Fruit fly (Drosophila melanogaster) whole organism, embryonic: Measurements from ENCODE around the gene mon2.
A peak's percentile ranks its signal among the peaks of the same experiment; 100 is the strongest.

ENCODE experiments used
- Atf6 ChIP-seq: fragments of 200-800 bp; sonication (Bioruptor generic); IDR thresholded peaks from 2 replicates; pipeline ENCODE4 v1.3.6; 2022; ENCODE audit warnings: missing biosample characterization, missing genetic modification characterization
- B-H1 ChIP-seq: fragments of 200-800 bp; sonication (Bioruptor generic); IDR thresholded peaks from 3 replicates; pipeline ENCODE4 v1.3.6; 2022; ENCODE audit warnings: missing biosample characterization, missing genetic modification characterization
- Bdp1 ChIP-seq: fragments of 200-800 bp; sonication (Bioruptor generic); optimal IDR thresholded peaks from 3 replicates; lab custom pipeline; 2016; ENCODE audit warnings: missing biosample characterization, missing genetic modification characterization
- CG10654 ChIP-seq: fragments of 200-800 bp; sonication (Bioruptor generic); optimal IDR thresholded peaks from 2 replicates; lab custom pipeline; 2016; ENCODE audit warnings: missing biosample characterization, missing genetic modification characterization
- CG11398 ChIP-seq: fragments of 200-800 bp; sonication (Bioruptor generic); optimal IDR thresholded peaks from 2 replicates; lab custom pipeline; 2016; ENCODE audit warnings: missing biosample characterization, missing genetic modification characterization
- CG12219 ChIP-seq: fragments of 200-800 bp; sonication (Bioruptor generic); optimal IDR thresholded peaks from 3 replicates; lab custom pipeline; 2018; ENCODE audit warnings: missing biosample characterization, mild to moderate bottlenecking, missing genetic modification characterization
- CG12659 ChIP-seq: fragments of 200-800 bp; sonication (Bioruptor generic); optimal IDR thresholded peaks from 3 replicates; lab custom pipeline; 2017; ENCODE audit warnings: mild to moderate bottlenecking, missing biosample characterization, missing genetic modification reagents, missing genetic modification characterization
- CG15269 ChIP-seq: fragments of 200-800 bp; sonication (Bioruptor generic); optimal IDR thresholded peaks from 2 replicates; lab custom pipeline; 2018; ENCODE audit warnings: missing biosample characterization, mild to moderate bottlenecking, missing genetic modification characterization, moderate library complexity
- CG15479 ChIP-seq: fragments of 200-800 bp; sonication (Bioruptor generic); optimal IDR thresholded peaks from 3 replicates; lab custom pipeline; 2019; ENCODE audit warnings: missing biosample characterization, mild to moderate bottlenecking, missing genetic modification characterization, moderate library complexity
- CG15696 ChIP-seq: fragments of 200-800 bp; sonication (Bioruptor generic); optimal IDR thresholded peaks from 2 replicates; lab custom pipeline; 2019; ENCODE audit warnings: missing biosample characterization, mild to moderate bottlenecking, missing genetic modification characterization, moderate library complexity
- CG16815 ChIP-seq: fragments of 200-800 bp; sonication (Bioruptor generic); optimal IDR thresholded peaks from 3 replicates; lab custom pipeline; 2017; ENCODE audit warnings: missing biosample characterization, mild to moderate bottlenecking, missing genetic modification characterization
- CG17328 ChIP-seq: fragments of 200-800 bp; sonication (Bioruptor generic); IDR thresholded peaks from 2 replicates; pipeline ENCODE4 v1.3.6; 2022; ENCODE audit warnings: missing biosample characterization, missing genetic modification characterization
- CG17359 ChIP-seq: fragments of 200-800 bp; sonication (Bioruptor generic); optimal IDR thresholded peaks from 3 replicates; lab custom pipeline; 2018; ENCODE audit warnings: missing biosample characterization, mild to moderate bottlenecking, missing genetic modification characterization, moderate library complexity
- CG18619 ChIP-seq: fragments of 200-800 bp; sonication (Bioruptor generic); optimal IDR thresholded peaks from 3 replicates; lab custom pipeline; 2017; ENCODE audit warnings: missing biosample characterization, mild to moderate bottlenecking, missing genetic modification characterization
- CG2678 ChIP-seq: fragments of 200-800 bp; sonication (Bioruptor generic); optimal IDR thresholded peaks from 3 replicates; lab custom pipeline; 2019; ENCODE audit warnings: missing biosample characterization, mild to moderate bottlenecking, missing genetic modification characterization, moderate library complexity
- CG3065 ChIP-seq: fragments of 200-800 bp; sonication (Bioruptor generic); optimal IDR thresholded peaks from 2 replicates; lab custom pipeline; 2016; ENCODE audit warnings: missing biosample characterization, missing genetic modification characterization
- CG34224 ChIP-seq: fragments of 200-800 bp; sonication (Bioruptor generic); IDR thresholded peaks from 3 replicates; pipeline ENCODE4 v1.3.6; 2022; ENCODE audit warnings: missing biosample characterization, missing genetic modification characterization; ENCODE audit not compliant: partially characterized antibody
- CG42726 ChIP-seq: fragments of 200-800 bp; sonication (Bioruptor generic); IDR thresholded peaks from 2 replicates; pipeline ENCODE4 v1.3.6; 2022; ENCODE audit warnings: missing biosample characterization, missing genetic modification characterization; ENCODE audit not compliant: partially characterized antibody
- CG4730 ChIP-seq: fragments of 200-800 bp; sonication (Bioruptor generic); IDR thresholded peaks from 2 replicates; pipeline ENCODE4 v1.3.6; 2022; ENCODE audit warnings: missing biosample characterization, missing genetic modification characterization
- CG4854 ChIP-seq: fragments of 200-800 bp; sonication (Bioruptor generic); optimal IDR thresholded peaks from 2 replicates; lab custom pipeline; 2016; ENCODE audit warnings: missing biosample characterization, missing genetic modification characterization, inconsistent platforms
- CG8290 ChIP-seq, 3 experiments: fragments of 200-800 bp; sonication (Bioruptor generic); optimal IDR thresholded peaks; 2 replicates each; lab custom pipeline; 2016 to 2019; ENCODE audit warnings: missing biosample characterization in 3 of 3, missing genetic modification characterization in 3 of 3, mild to moderate bottlenecking in 2 of 3, moderate library complexity in 1 of 3
- CG8765 ChIP-seq: fragments of 200-800 bp; sonication (Bioruptor generic); IDR thresholded peaks from 2 replicates; pipeline ENCODE4 v1.3.6; 2022; ENCODE audit warnings: missing biosample characterization, missing genetic modification characterization
- Dll ChIP-seq: fragments of 200-800 bp; sonication (Bioruptor generic); IDR thresholded peaks from 4 replicates; pipeline ENCODE4 v1.3.6; 2022; ENCODE audit warnings: missing biosample characterization, missing genetic modification characterization; ENCODE audit not compliant: partially characterized antibody
- Gug ChIP-seq: fragments of 200-800 bp; sonication (Bioruptor generic); IDR thresholded peaks from 4 replicates; pipeline ENCODE4 v1.3.6; 2022; ENCODE audit warnings: missing biosample characterization, missing genetic modification characterization
- HLH3B ChIP-seq: fragments of 200-800 bp; sonication (Bioruptor generic); IDR thresholded peaks from 2 replicates; pipeline ENCODE4 v1.3.6; 2022; ENCODE audit warnings: missing biosample characterization, missing genetic modification characterization
- Hr51 ChIP-seq, 2 experiments: fragments of 200-800 bp; sonication (Bioruptor generic); optimal IDR thresholded peaks; 2 replicates in 1 of 2; 3 replicates in 1 of 2; lab custom pipeline; 2016 to 2018; ENCODE audit warnings: missing biosample characterization in 2 of 2, missing genetic modification characterization in 2 of 2, mild to moderate bottlenecking in 1 of 2, moderate library complexity in 1 of 2
- Optix ChIP-seq: fragments of 200-800 bp; sonication (Bioruptor generic); IDR thresholded peaks from 3 replicates; pipeline ENCODE4 v1.3.6; 2022; ENCODE audit warnings: missing biosample characterization, missing genetic modification characterization
- Rfx ChIP-seq: fragments of 200-800 bp; sonication (Bioruptor generic); IDR thresholded peaks from 2 replicates; pipeline ENCODE4 v1.3.6; 2022; ENCODE audit warnings: missing biosample characterization, missing genetic modification characterization
- ase ChIP-seq: fragments of 200-800 bp; sonication (Bioruptor generic); IDR thresholded peaks from 3 replicates; pipeline ENCODE4 v1.3.6; 2022; ENCODE audit warnings: missing biosample characterization, missing genetic modification characterization
- bab2 ChIP-seq: fragments of 200-800 bp; sonication (Bioruptor generic); optimal IDR thresholded peaks from 2 replicates; lab custom pipeline; 2016; ENCODE audit warnings: missing biosample characterization, missing genetic modification characterization
- fd3F ChIP-seq: fragments of 200-800 bp; sonication (Bioruptor generic); optimal IDR thresholded peaks from 2 replicates; lab custom pipeline; 2018; ENCODE audit warnings: missing biosample characterization, mild to moderate bottlenecking, missing genetic modification characterization, moderate library complexity
- fd96Cb ChIP-seq: fragments of 200-800 bp; sonication (Bioruptor generic); optimal IDR thresholded peaks from 2 replicates; lab custom pipeline; 2018; ENCODE audit warnings: missing biosample characterization, mild to moderate bottlenecking, missing genetic modification characterization, moderate library complexity
- gfzf ChIP-seq: fragments of 200-800 bp; sonication (Bioruptor generic); optimal IDR thresholded peaks from 2 replicates; lab custom pipeline; 2016; ENCODE audit warnings: missing biosample characterization, mild to moderate bottlenecking, missing genetic modification characterization, moderate library complexity
- insv ChIP-seq, 2 experiments: fragments of 200-800 bp; sonication (Bioruptor generic); optimal IDR thresholded peaks; 3 replicates each; lab custom pipeline; 2016 to 2018; ENCODE audit warnings: missing biosample characterization in 2 of 2, missing genetic modification characterization in 2 of 2
- lab ChIP-seq: fragments of 200-800 bp; sonication (Bioruptor generic); optimal IDR thresholded peaks from 3 replicates; lab custom pipeline; 2017; ENCODE audit warnings: missing biosample characterization, missing genetic modification characterization, mild to moderate bottlenecking, moderate library complexity, missing genetic modification reagents
- lilli ChIP-seq: fragments of 200-800 bp; sonication (Bioruptor generic); optimal IDR thresholded peaks from 3 replicates; lab custom pipeline; 2016; ENCODE audit warnings: missing biosample characterization, missing genetic modification characterization
- nau ChIP-seq: fragments of 200-800 bp; sonication (Bioruptor generic); optimal IDR thresholded peaks from 3 replicates; lab custom pipeline; 2017; ENCODE audit warnings: missing biosample characterization, mild to moderate bottlenecking, missing genetic modification characterization, missing genetic modification reagents
- nerfin-2 ChIP-seq: fragments of 200-800 bp; sonication (Bioruptor generic); IDR thresholded peaks from 2 replicates; pipeline ENCODE4 v1.3.6; 2022; ENCODE audit warnings: missing biosample characterization, missing genetic modification characterization; ENCODE audit not compliant: partially characterized antibody
- nom ChIP-seq: fragments of 200-800 bp; sonication (Bioruptor generic); optimal IDR thresholded peaks from 2 replicates; lab custom pipeline; 2017; ENCODE audit warnings: missing biosample characterization, missing genetic modification characterization, mild to moderate bottlenecking, moderate library complexity, missing genetic modification reagents
- onecut ChIP-seq: fragments of 200-800 bp; sonication (Bioruptor generic); IDR thresholded peaks from 2 replicates; pipeline ENCODE4 v1.3.6; 2022; ENCODE audit warnings: missing biosample characterization, missing genetic modification characterization
- pan ChIP-seq, 4 experiments: fragments of >200 bp in 3 of 4; fragments of 200-800 bp in 1 of 4; sonication (Bioruptor generic) in 1 of 4; optimal IDR thresholded peaks in 3 of 4; IDR thresholded peaks in 1 of 4; 2 replicates each; pipeline versions ENCODE4 v1.3.6 to Lab custom; 2017 to 2022; ENCODE audit warnings: missing biosample characterization in 2 of 4, missing genetic modification characterization in 2 of 4, mixed read lengths in 1 of 4
- peb ChIP-seq: fragments of 200-800 bp; sonication (Bioruptor generic); IDR thresholded peaks from 2 replicates; pipeline ENCODE4 v1.3.6; 2022; ENCODE audit warnings: missing biosample characterization, missing genetic modification characterization
- pita ChIP-seq: fragments of 200-800 bp; sonication (Bioruptor generic); optimal IDR thresholded peaks from 2 replicates; lab custom pipeline; 2017; ENCODE audit warnings: missing biosample characterization, mild to moderate bottlenecking, missing genetic modification characterization
- pzg ChIP-seq: fragments of 200-800 bp; sonication (Bioruptor generic); optimal IDR thresholded peaks from 3 replicates; lab custom pipeline; 2018; ENCODE audit warnings: missing biosample characterization, mild to moderate bottlenecking, missing genetic modification characterization, moderate library complexity
- ranshi ChIP-seq: fragments of 200-800 bp; sonication (Bioruptor generic); IDR thresholded peaks from 2 replicates; pipeline ENCODE4 v1.3.6; 2022; ENCODE audit warnings: missing biosample characterization, missing genetic modification characterization
- sr ChIP-seq: fragments of 200-800 bp; sonication (Bioruptor generic); IDR thresholded peaks from 3 replicates; pipeline ENCODE4 v1.3.6; 2022; ENCODE audit warnings: missing biosample characterization, missing genetic modification characterization
- trh ChIP-seq: fragments of 200-800 bp; sonication (Bioruptor generic); optimal IDR thresholded peaks from 2 replicates; lab custom pipeline; 2016; ENCODE audit warnings: missing biosample characterization, missing genetic modification characterization
- unc-4 ChIP-seq: fragments of 200-800 bp; sonication (Bioruptor generic); IDR thresholded peaks from 2 replicates; pipeline ENCODE4 v1.3.6; 2022; ENCODE audit warnings: missing biosample characterization, missing genetic modification characterization; ENCODE audit not compliant: partially characterized antibody

mon2 gene

dm6 chr2L:8086736-8087467 is 36.9 kb downstream of the mon2 start (continued):
- no peak for TF ChIP-seq ranshi (GFP tag; lab: Robert Waterston, UW)
- no peak for TF ChIP-seq lab
- TF ChIP-seq CG12219 (GFP tag; lab: Kevin White, UChicago), result no peak
- no peak for TF ChIP-seq CG15479
- TF ChIP-seq B-H1 (GFP tag; lab: Robert Waterston, UW), result no peak
- no peak for TF ChIP-seq CG8765
- no peak for TF ChIP-seq Optix (GFP tag; lab: Robert Waterston, UW)
- peak; percentile 33 for TF ChIP-seq CG12659 (GFP tag; lab: Kevin White, UChicago)
- no peak for TF ChIP-seq peb (GFP tag; lab: Robert Waterston, UW)
- no peak for TF ChIP-seq Hr51 (GFP tag; optimal IDR thresholded peaks at IDR 0.05; lab: Kevin White, UChicago)
- no peak for TF ChIP-seq Bdp1
- TF ChIP-seq CG17359 (tag; lab: Kevin White, UChicago), result peak; percentile 1
- TF ChIP-seq CG16815, result no peak
- TF ChIP-seq CG3065 (GFP tag; lab: Kevin White, UChicago), result no peak
- TF ChIP-seq CG10654 (GFP tag; lab: Kevin White, UChicago), result no peak
- TF ChIP-seq pita (GFP tag; lab: Kevin White, UChicago), result no peak
- no peak for TF ChIP-seq fd96Cb
- TF ChIP-seq nau (GFP tag; lab: Kevin White, UChicago), result no peak
- no peak for TF ChIP-seq Dll (GFP tag; lab: Robert Waterston, UW)
- TF ChIP-seq sr (GFP tag; lab: Robert Waterston, UW), result no peak
- no peak for TF ChIP-seq ase (GFP tag; lab: Robert Waterston, UW)
- TF ChIP-seq CG17328, result no peak
- TF ChIP-seq CG2678 (tag; lab: Kevin White, UChicago), result peak; percentile 36
- TF ChIP-seq CG4854 (GFP tag; lab: Kevin White, UChicago), result no peak
- TF ChIP-seq Atf6, result no peak
- TF ChIP-seq unc-4 (GFP tag; lab: Robert Waterston, UW), result no peak
- no peak for TF ChIP-seq bab2 (GFP tag; lab: Kevin White, UChicago)
- TF ChIP-seq CG15269 (tag; lab: Kevin White, UChicago), result peak; percentile 36
- TF ChIP-seq CG8290 (GFP tag; optimal IDR thresholded peaks at IDR 0.05; lab: Kevin White, UChicago), result no peak
- TF ChIP-seq CG8290 (tag; optimal IDR thresholded peaks at IDR 0.05; lab: Kevin White, UChicago), result peak in 1 of 2 experiments; percentile 53
- peak; percentile 27 for TF ChIP-seq lilli (GFP tag; lab: Kevin White, UChicago)
- TF ChIP-seq CG42726 (GFP tag; lab: Robert Waterston, UW), result no peak
- TF ChIP-seq pzg (GFP tag; lab: Kevin White, UChicago), result no peak
- no peak for TF ChIP-seq nom (GFP tag; lab: Kevin White, UChicago)
- no peak for TF ChIP-seq fd3F
- TF ChIP-seq CG4730, result no peak
- no peak for TF ChIP-seq gfzf
- TF ChIP-seq HLH3B (GFP tag; lab: Robert Waterston, UW), result 0 out of 2 replicates have a peak, but pooled peaks have one; percentile 4
- TF ChIP-seq Gug, result no peak
- TF ChIP-seq insv (GFP tag; optimal IDR thresholded peaks at IDR 0.05; lab: Kevin White, UChicago), result no peak
- no peak for TF ChIP-seq trh (GFP tag; lab: Kevin White, UChicago)
- TF ChIP-seq CG11398 (GFP tag; lab: Kevin White, UChicago), result no peak
- peak; percentile 12 for TF ChIP-seq CG18619 (GFP tag; lab: Kevin White, UChicago)
- TF ChIP-seq CG15696 (tag; lab: Kevin White, UChicago), result no peak
- TF ChIP-seq CG34224, result no peak
- TF ChIP-seq pan (optimal IDR thresholded peaks at IDR 0.05; lab: Kevin White, UChicago), result no peak
- TF ChIP-seq pan (GFP tag; optimal IDR thresholded peaks at IDR 0.05 in 1 of 2, IDR thresholded peaks at IDR 0.05 in 1 of 2), result no peak
- no peak for TF ChIP-seq onecut (GFP tag; lab: Robert Waterston, UW)
- no peak for TF ChIP-seq nerfin-2 (GFP tag; lab: Robert Waterston, UW)
- TF ChIP-seq Rfx, result no peak; the same call in 1 of the 2 replicates
